Worm (Caenorhabditis elegans) whole organism, late embryonic: ENCODE measurements around the gene pptr-1.

Source experiments
- F13H6.1 ChIP-seq: sonication (generic microtip); optimal IDR thresholded peaks from 2 replicates; lab custom pipeline; 2016; ENCODE audit warnings: missing genetic modification characterization, missing compliant biosample characterization
- K02D7.2 ChIP-seq: sonication (generic microtip); optimal IDR thresholded peaks from 2 replicates; lab custom pipeline; 2017; ENCODE audit warnings: mild to moderate bottlenecking, missing genetic modification characterization, missing compliant biosample characterization
- elt-2 ChIP-seq: sonication (generic microtip); optimal IDR thresholded peaks from 2 replicates; lab custom pipeline; 2016; ENCODE audit warnings: missing genetic modification reagents, missing genetic modification characterization, missing compliant biosample characterization
- ets-4 ChIP-seq: sonication (generic microtip); optimal IDR thresholded peaks from 2 replicates; lab custom pipeline; 2016; ENCODE audit warnings: missing genetic modification characterization, missing compliant biosample characterization
- fkh-6 ChIP-seq: sonication (generic microtip); optimal IDR thresholded peaks from 2 replicates; lab custom pipeline; 2016; ENCODE audit warnings: missing genetic modification characterization, missing compliant biosample characterization
- gmeb-2 ChIP-seq: sonication (generic microtip); optimal IDR thresholded peaks from 2 replicates; lab custom pipeline; 2016; ENCODE audit warnings: missing genetic modification characterization, inconsistent platforms, missing compliant biosample characterization
- hlh-6 ChIP-seq: sonication (generic microtip); optimal IDR thresholded peaks from 2 replicates; lab custom pipeline; 2016; ENCODE audit warnings: missing genotype, missing genetic modification characterization, missing compliant biosample characterization
- hlh-8 ChIP-seq: sonication (generic microtip); optimal IDR thresholded peaks from 2 replicates; lab custom pipeline; 2016; ENCODE audit warnings: missing genotype, missing genetic modification characterization, missing compliant biosample characterization
- nfya-1 ChIP-seq: sonication (generic microtip); optimal IDR thresholded peaks from 2 replicates; lab custom pipeline; 2017; ENCODE audit warnings: missing genetic modification characterization, mild to moderate bottlenecking, missing compliant biosample characterization, antibody characterized with exemption, moderate library complexity
- pqm-1 ChIP-seq: sonication (generic microtip); optimal IDR thresholded peaks from 2 replicates; lab custom pipeline; 2016; ENCODE audit warnings: missing genetic modification characterization, missing compliant biosample characterization
- sox-4 ChIP-seq: sonication (generic microtip); optimal IDR thresholded peaks from 2 replicates; lab custom pipeline; 2017; ENCODE audit warnings: mild to moderate bottlenecking, missing genetic modification characterization, inconsistent platforms, missing compliant biosample characterization
- tbx-2 ChIP-seq: sonication (generic microtip); optimal IDR thresholded peaks from 2 replicates; lab custom pipeline; 2016; ENCODE audit warnings: missing genetic modification characterization, missing compliant biosample characterization
- unc-55 ChIP-seq: sonication (generic microtip); optimal IDR thresholded peaks from 2 replicates; lab custom pipeline; 2017; ENCODE audit warnings: missing biosample characterization, missing genetic modification reagents, missing genetic modification characterization
- unc-86 ChIP-seq: sonication (generic microtip); optimal IDR thresholded peaks from 2 replicates; lab custom pipeline; 2016; ENCODE audit warnings: missing genetic modification characterization, missing compliant biosample characterization

ce11 chrV:16382949-16383348 lies 25.6 kb downstream of the pptr-1 start:
- TF ChIP-seq gmeb-2 (tag; lab: Kevin White, UChicago) (no peak), sox-4 (tag; lab: Kevin White, UChicago) (no peak), elt-2 (tag; lab: Kevin White, UChicago) (no peak), ets-4 (no peak), hlh-6 (tag; lab: Kevin White, UChicago) (no peak), unc-86 (tag; lab: Kevin White, UChicago) (no peak), pqm-1 (tag; lab: Kevin White, UChicago) (no peak), unc-55 (GFP tag; lab: Kevin White, UChicago) (no peak), F13H6.1 (no peak), nfya-1 (tag; lab: Kevin White, UChicago) (no peak), fkh-6 (tag; lab: Kevin White, UChicago) (no peak), tbx-2 (tag; lab: Kevin White, UChicago) (no peak), hlh-8 (tag; lab: Kevin White, UChicago) (no peak), K02D7.2 (tag; lab: Kevin White, UChicago) (no peak)
